Worm (Caenorhabditis elegans) whole organism, young adult: ENCODE results near the gene Y73B6BL.31.

ENCODE experiments used
- F10E7.11 ChIP-seq: sonication (generic microtip); optimal IDR thresholded peaks from 2 replicates; lab custom pipeline; 2017; ENCODE audit warnings: mild to moderate bottlenecking, missing genetic modification characterization, moderate library complexity, missing compliant biosample characterization
- F39B2.1 ChIP-seq: fragments of 200-800 bp; sonication (Bioruptor generic); IDR thresholded peaks from 2 replicates; pipeline ENCODE4 v1.3.6; 2022; ENCODE audit warnings: missing genetic modification reagents, missing genetic modification characterization, missing compliant biosample characterization
- F55B11.4 ChIP-seq: sonication (generic microtip); optimal IDR thresholded peaks from 2 replicates; lab custom pipeline; 2016; ENCODE audit warnings: missing compliant biosample characterization, missing genetic modification characterization, borderline replicate concordance; ENCODE audit not compliant: insufficient read depth
- K12H6.12 ChIP-seq: fragments of 200-800 bp; sonication (Bioruptor generic); optimal IDR thresholded peaks from 2 replicates; lab custom pipeline; 2018; ENCODE audit warnings: mild to moderate bottlenecking, missing genetic modification characterization, missing compliant biosample characterization
- Y53F4B.3 ChIP-seq: fragments of 200-800 bp; sonication (Bioruptor generic); IDR thresholded peaks from 2 replicates; pipeline ENCODE4 v1.3.6; 2022; ENCODE audit warnings: missing genetic modification reagents, missing genetic modification characterization, missing compliant biosample characterization
- Y79H2A.3 ChIP-seq: fragments of 200-800 bp; sonication (Bioruptor generic); conservative IDR thresholded peaks from 2 replicates; pipeline ENCODE4 v1.3.6; 2022; ENCODE audit warnings: missing genetic modification reagents, missing genetic modification characterization, missing compliant biosample characterization
- ZK185.1 ChIP-seq: sonication (generic microtip); optimal IDR thresholded peaks from 2 replicates; lab custom pipeline; 2016; ENCODE audit warnings: mild to moderate bottlenecking, missing genetic modification characterization, missing compliant biosample characterization; ENCODE audit not compliant: poor library complexity, severe bottlenecking
- aptf-2 ChIP-seq: fragments of 200-800 bp; sonication (Bioruptor generic); conservative IDR thresholded peaks from 2 replicates; pipeline ENCODE4 v1.3.6; 2022; ENCODE audit warnings: missing genetic modification reagents, missing genetic modification characterization, missing compliant biosample characterization
- atf-7 ChIP-seq: sonication (generic microtip); optimal IDR thresholded peaks from 2 replicates; lab custom pipeline; 2017; ENCODE audit warnings: mild to moderate bottlenecking, missing genetic modification characterization, missing compliant biosample characterization
- athp-1 ChIP-seq: sonication (generic microtip); optimal IDR thresholded peaks from 2 replicates; lab custom pipeline; 2017; ENCODE audit warnings: mild to moderate bottlenecking, missing genetic modification characterization, missing compliant biosample characterization
- bed-2 ChIP-seq: fragments of 200-800 bp; sonication (Bioruptor generic); IDR thresholded peaks from 2 replicates; pipeline ENCODE4 v1.3.6; 2022; ENCODE audit warnings: missing genetic modification reagents, missing genetic modification characterization, missing compliant biosample characterization
- ccch-3 ChIP-seq: fragments of 200-800 bp; sonication (Bioruptor generic); optimal IDR thresholded peaks from 2 replicates; lab custom pipeline; 2018; ENCODE audit warnings: mild to moderate bottlenecking, missing genetic modification characterization, missing compliant biosample characterization
- ceh-27 ChIP-seq: fragments of 200-800 bp; sonication (Bioruptor generic); optimal IDR thresholded peaks from 2 replicates; lab custom pipeline; 2018; ENCODE audit warnings: mild to moderate bottlenecking, missing genetic modification characterization, moderate library complexity, missing compliant biosample characterization
- ceh-40 ChIP-seq: fragments of 200-800 bp; sonication (Bioruptor generic); IDR thresholded peaks from 2 replicates; pipeline ENCODE4 v1.3.6; 2022; ENCODE audit warnings: missing genetic modification characterization, missing compliant biosample characterization
- dox-1 ChIP-seq: fragments of 200-800 bp; sonication (Bioruptor generic); IDR thresholded peaks from 2 replicates; pipeline ENCODE4 v1.3.6; 2022; ENCODE audit warnings: missing genetic modification reagents, missing genetic modification characterization, missing compliant biosample characterization
- dpl-1 ChIP-seq: fragments of 150-350 bp; optimal IDR thresholded peaks from 2 replicates; lab custom pipeline; 2014; ENCODE audit warnings: missing biosample characterization, missing genetic modification reagents, missing genetic modification characterization
- efl-1 ChIP-seq: fragments of 150-350 bp; optimal IDR thresholded peaks from 2 replicates; lab custom pipeline; 2014; ENCODE audit warnings: missing biosample characterization, missing genetic modification reagents, missing genetic modification characterization
- egl-44 ChIP-seq: fragments of 200-800 bp; sonication (Bioruptor generic); IDR thresholded peaks from 2 replicates; pipeline ENCODE4 v1.3.6; 2022; ENCODE audit warnings: missing genetic modification reagents, missing genetic modification characterization, missing compliant biosample characterization
- fkh-3 ChIP-seq: sonication (generic microtip); optimal IDR thresholded peaks from 2 replicates; lab custom pipeline; 2016; ENCODE audit warnings: mild to moderate bottlenecking, missing genetic modification characterization, missing compliant biosample characterization
- hmg-1.2 ChIP-seq: fragments of 200-800 bp; sonication (Bioruptor generic); IDR thresholded peaks from 2 replicates; pipeline ENCODE4 v1.3.6; 2022; ENCODE audit warnings: missing genetic modification reagents, missing genetic modification characterization, missing compliant biosample characterization
- hsf-1 ChIP-seq: fragments of 200-800 bp; sonication (Bioruptor generic); IDR thresholded peaks from 2 replicates; pipeline ENCODE4 v1.3.6; 2022; ENCODE audit warnings: missing genetic modification reagents, missing genetic modification characterization, missing compliant biosample characterization
- lin-40 ChIP-seq: sonication (generic microtip); optimal IDR thresholded peaks from 2 replicates; lab custom pipeline; 2016; ENCODE audit warnings: missing genetic modification characterization, mild to moderate bottlenecking, missing compliant biosample characterization, missing genotype, missing genetic modification reagents
- lir-1 ChIP-seq: fragments of 200-800 bp; sonication (Bioruptor generic); conservative IDR thresholded peaks from 2 replicates; pipeline ENCODE4 v1.3.6; 2022; ENCODE audit warnings: missing genetic modification reagents, missing genetic modification characterization, missing compliant biosample characterization
- madf-3 ChIP-seq: fragments of 200-800 bp; sonication (Bioruptor generic); IDR thresholded peaks from 2 replicates; pipeline ENCODE4 v1.3.6; 2022; ENCODE audit warnings: missing genetic modification reagents, missing genetic modification characterization, missing compliant biosample characterization
- madf-6 ChIP-seq: fragments of 200-800 bp; sonication (Bioruptor generic); IDR thresholded peaks from 2 replicates; pipeline ENCODE4 v1.3.6; 2022; ENCODE audit warnings: missing genetic modification reagents, missing genetic modification characterization, missing compliant biosample characterization
- madf-8 ChIP-seq: fragments of 200-800 bp; sonication (Bioruptor generic); conservative IDR thresholded peaks from 2 replicates; pipeline ENCODE4 v1.3.6; 2022; ENCODE audit warnings: missing genetic modification reagents, missing genetic modification characterization, missing compliant biosample characterization
- mes-4 ChIP-seq: sonication (generic microtip); optimal IDR thresholded peaks from 2 replicates; lab custom pipeline; 2016; ENCODE audit warnings: missing genotype, missing genetic modification characterization, missing compliant biosample characterization
- nhr-179 ChIP-seq: sonication (generic microtip); optimal IDR thresholded peaks from 2 replicates; lab custom pipeline; 2016; ENCODE audit warnings: mild to moderate bottlenecking, missing genetic modification characterization, missing compliant biosample characterization
- pha-4 ChIP-seq: fragments of 150-350 bp; sonication (generic microtip); optimal IDR thresholded peaks from 2 replicates; lab custom pipeline; 2014; ENCODE audit warnings: missing biosample characterization, missing genetic modification reagents, missing genetic modification characterization
- rec-8 ChIP-seq, 2 experiments: sonication (generic microtip); optimal IDR thresholded peaks; 2 replicates each; lab custom pipeline; 2016; ENCODE audit warnings: mild to moderate bottlenecking in 2 of 2, missing genetic modification characterization in 2 of 2, missing genetic modification reagents in 2 of 2, missing genotype in 2 of 2, missing biosample characterization in 1 of 2, missing compliant biosample characterization in 1 of 2, moderate library complexity in 1 of 2
- snpc-1.1 ChIP-seq: sonication (generic microtip); optimal IDR thresholded peaks from 2 replicates; lab custom pipeline; 2017; ENCODE audit warnings: missing genetic modification characterization, mild to moderate bottlenecking, missing compliant biosample characterization, antibody characterized with exemption, moderate library complexity, missing genotype, missing genetic modification reagents; ENCODE audit not compliant: insufficient read depth
- snpc-1.3 ChIP-seq: sonication (generic microtip); optimal IDR thresholded peaks from 2 replicates; lab custom pipeline; 2017; ENCODE audit warnings: missing genetic modification characterization, mild to moderate bottlenecking, missing compliant biosample characterization, antibody characterized with exemption, moderate library complexity, missing genotype, missing genetic modification reagents; ENCODE audit not compliant: insufficient read depth
- tbp1 ChIP-seq: fragments of 200-800 bp; sonication (Bioruptor generic); optimal IDR thresholded peaks from 2 replicates; lab custom pipeline; 2018; ENCODE audit warnings: mild to moderate bottlenecking, missing genetic modification characterization, missing compliant biosample characterization
- tbx-9 ChIP-seq: sonication (generic microtip); optimal IDR thresholded peaks from 2 replicates; lab custom pipeline; 2016; ENCODE audit warnings: borderline replicate concordance, missing genetic modification characterization, inconsistent platforms, missing compliant biosample characterization
- unc-130 ChIP-seq: sonication (generic microtip); optimal IDR thresholded peaks from 2 replicates; lab custom pipeline; 2016; ENCODE audit warnings: missing genetic modification reagents, missing genetic modification characterization, missing compliant biosample characterization
- ztf-18 ChIP-seq: sonication (generic microtip); optimal IDR thresholded peaks from 2 replicates; lab custom pipeline; 2016; ENCODE audit warnings: missing genotype, mild to moderate bottlenecking, missing genetic modification characterization, missing compliant biosample characterization
- ztf-28 ChIP-seq: fragments of 200-800 bp; sonication (Bioruptor generic); IDR thresholded peaks from 2 replicates; pipeline ENCODE4 v1.3.6; 2022; ENCODE audit warnings: missing genetic modification reagents, missing genetic modification characterization, missing compliant biosample characterization
- ztf-3 ChIP-seq: fragments of 200-800 bp; sonication (Bioruptor generic); optimal IDR thresholded peaks from 2 replicates; lab custom pipeline; 2018; ENCODE audit warnings: mild to moderate bottlenecking, missing genetic modification characterization, missing compliant biosample characterization
- ztf-6 ChIP-seq: fragments of 200-800 bp; sonication (Bioruptor generic); IDR thresholded peaks from 2 replicates; pipeline ENCODE4 v1.3.6; 2022; ENCODE audit warnings: missing genetic modification reagents, missing genetic modification characterization, missing compliant biosample characterization

Y73B6BL.31 gene

DNA sequence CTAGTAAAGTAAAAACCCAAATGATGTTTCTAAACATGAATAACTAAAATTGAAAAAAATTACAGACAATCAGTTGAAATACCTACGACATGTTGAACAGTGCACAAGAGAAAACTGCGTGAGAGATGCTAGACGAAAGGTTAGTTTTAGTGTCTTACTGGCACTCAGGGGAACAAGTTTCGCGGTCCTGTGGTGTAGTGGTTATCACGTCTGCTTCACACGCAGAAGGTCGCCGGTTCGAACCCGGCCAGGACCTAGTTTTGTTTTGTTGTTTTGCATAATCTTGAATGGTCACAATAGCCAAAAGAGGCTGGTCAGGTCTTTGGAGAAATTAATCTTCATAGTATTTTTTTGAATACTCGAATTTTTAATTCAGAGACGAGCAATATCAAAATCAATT lies 39.3 kb downstream of the Y73B6BL.31 start (continued):
- TF ChIP-seq F39B2.1 (GFP tag; lab: Robert Waterston, UW) (0 out of 2 replicates have a peak, but pooled peaks have one; percentile 57), madf-8 (no peak), madf-6 (no peak), ccch-3 (GFP tag; lab: Kevin White, UChicago) (no peak), aptf-2 (GFP tag; lab: Robert Waterston, UW) (no peak), ceh-27 (GFP tag; lab: Kevin White, UChicago) (peak; percentile 60), tbp1 (peak; percentile 96), ceh-40 (GFP tag; lab: Robert Waterston, UW) (0 out of 2 replicates have a peak, but pooled peaks have one; percentile 19), ztf-3 (GFP tag; lab: Kevin White, UChicago) (no peak), pha-4 (tag; lab: Kevin White, UChicago) (no peak), hmg-1.2 (peak; percentile 64), egl-44 (GFP tag; lab: Robert Waterston, UW) (peak; percentile 75; the same call in 1 of the 2 replicates), ZK185.1 (peak; percentile 85), mes-4 (peak; percentile 32), dpl-1 (no peak), efl-1 (GFP tag; lab: Kevin White, UChicago) (no peak), ztf-28 (no peak; the same call in 1 of the 2 replicates), atf-7 (tag; lab: Kevin White, UChicago) (peak; percentile 17), unc-130 (GFP tag; lab: Kevin White, UChicago) (peak; percentile 4), madf-3 (GFP tag; lab: Robert Waterston, UW) (0 out of 2 replicates have a peak, but pooled peaks have one; percentile 55), lin-40 (tag; lab: Kevin White, UChicago) (peak; percentile 46), fkh-3 (tag; lab: Kevin White, UChicago) (no peak), ztf-6 (no peak; the same call in 1 of the 2 replicates), snpc-1.3 (tag; lab: Kevin White, UChicago) (peak; percentile 66), lir-1 (GFP tag; lab: Robert Waterston, UW) (no peak), rec-8 (tag; optimal IDR thresholded peaks at IDR 0.05; lab: Kevin White, UChicago) (peak; percentile 45 to 46), Y53F4B.3 (GFP tag; lab: Robert Waterston, UW) (peak; percentile 35; the same call in 1 of the 2 replicates), ztf-18 (tag; lab: Kevin White, UChicago) (peak; percentile 62), F55B11.4 (tag; lab: Kevin White, UChicago) (no peak), tbx-9 (tag; lab: Kevin White, UChicago) (no peak)

- no peak for TF ChIP-seq K12H6.12 (tag; lab: Kevin White, UChicago)
- no peak for TF ChIP-seq dox-1 (GFP tag; lab: Robert Waterston, UW)
- no peak for TF ChIP-seq ztf-28
- TF ChIP-seq snpc-1.1 (tag; lab: Kevin White, UChicago): no peak
- TF ChIP-seq lin-40 (tag; lab: Kevin White, UChicago): no peak
- TF ChIP-seq dpl-1: no peak
- no peak for TF ChIP-seq efl-1 (GFP tag; lab: Kevin White, UChicago)
- TF ChIP-seq Y79H2A.3 (GFP tag; lab: Robert Waterston, UW): no peak
- TF ChIP-seq nhr-179 (tag; lab: Kevin White, UChicago): no peak
- TF ChIP-seq pha-4 (tag; lab: Kevin White, UChicago): no peak
- no peak for TF ChIP-seq snpc-1.3 (tag; lab: Kevin White, UChicago)
- TF ChIP-seq hsf-1 (GFP tag; lab: Robert Waterston, UW): no peak
- no peak for TF ChIP-seq F10E7.11 (tag; lab: Kevin White, UChicago)
- TF ChIP-seq bed-2 (GFP tag; lab: Robert Waterston, UW): no peak
- no peak for TF ChIP-seq athp-1 (tag; lab: Kevin White, UChicago)
These were observed 45.3 kb downstream of the Y73B6BL.31 start, which contains the start of gene Y73B6BL.37 for ce11 chrIV:6487047-6487446. Y73B6BL.37 (plus strand) TSS chrIV:6487347.
